Worm (Caenorhabditis elegans): ENCODE measurements around the gene spn-4.

DNA sequence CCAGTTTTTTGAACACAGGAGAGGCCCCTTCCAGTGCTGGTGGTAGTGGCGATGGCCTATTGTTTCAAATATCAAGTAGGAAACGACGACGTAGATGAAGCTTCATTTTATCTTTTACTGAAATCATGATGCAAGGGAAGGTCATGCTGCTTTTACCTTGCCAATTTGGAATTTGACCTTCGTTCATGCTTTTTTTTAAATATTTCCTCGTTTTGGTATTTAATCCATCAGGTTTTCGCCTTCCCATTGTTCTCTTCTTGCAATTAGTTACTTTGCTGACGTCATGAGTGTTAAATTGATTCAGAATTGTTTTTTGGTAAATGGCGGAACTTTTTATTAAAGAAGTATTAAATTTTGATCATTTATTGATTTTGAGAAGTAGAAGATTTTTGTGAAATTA is 48.6 kb downstream of the spn-4 start:
- TF ChIP-seq irx-1 (tag; optimal IDR thresholded peaks at IDR 0.05) (no peak), lin-13 (GFP tag; optimal IDR thresholded peaks at IDR 0.05) (no peak), ets-5 (GFP tag; IDR thresholded peaks at IDR 0.05) (no peak), nhr-12 (tag; optimal IDR thresholded peaks at IDR 0.05) (no peak)
